Fruit fly (Drosophila melanogaster) whole organism, embryonic: ENCODE measurements around the gene CG13081.
A peak's percentile ranks its signal among the peaks of the same experiment; 100 is the strongest.

ENCODE experiments used
- Ada2b ChIP-seq: fragments of 200-800 bp; sonication (Bioruptor generic); IDR thresholded peaks from 2 replicates; pipeline ENCODE4 v1.3.6; 2022; ENCODE audit warnings: missing biosample characterization, missing genetic modification characterization
- Asciz ChIP-seq: fragments of 200-800 bp; sonication (Bioruptor generic); optimal IDR thresholded peaks from 2 replicates; lab custom pipeline; 2017; ENCODE audit warnings: missing biosample characterization, mild to moderate bottlenecking, missing genetic modification characterization, missing genetic modification reagents
- CG12155 ChIP-seq: fragments of 200-800 bp; sonication (Bioruptor generic); optimal IDR thresholded peaks from 3 replicates; lab custom pipeline; 2016; ENCODE audit warnings: missing biosample characterization, missing genetic modification characterization
- CG12942 ChIP-seq: fragments of 200-800 bp; sonication (Bioruptor generic); optimal IDR thresholded peaks from 3 replicates; lab custom pipeline; 2016; ENCODE audit warnings: missing biosample characterization, missing genetic modification characterization
- CG17186 ChIP-seq: fragments of 200-800 bp; sonication (Bioruptor generic); optimal IDR thresholded peaks from 3 replicates; lab custom pipeline; 2017; ENCODE audit warnings: missing biosample characterization, missing genetic modification reagents, missing genetic modification characterization
- CG1832 ChIP-seq: fragments of 200-800 bp; sonication (Bioruptor generic); optimal IDR thresholded peaks from 2 replicates; lab custom pipeline; 2017; ENCODE audit warnings: missing biosample characterization, mild to moderate bottlenecking, missing genetic modification characterization, inconsistent platforms
- CG2116 ChIP-seq: fragments of 200-800 bp; sonication (Bioruptor generic); optimal IDR thresholded peaks from 3 replicates; lab custom pipeline; 2018; ENCODE audit warnings: missing biosample characterization, mild to moderate bottlenecking, missing genetic modification characterization
- CG2120 ChIP-seq: fragments of 200-800 bp; sonication (Bioruptor generic); optimal IDR thresholded peaks from 3 replicates; lab custom pipeline; 2016; ENCODE audit warnings: missing biosample characterization, missing genetic modification characterization
- CG2202 ChIP-seq: fragments of 200-800 bp; sonication (Bioruptor generic); optimal IDR thresholded peaks from 2 replicates; lab custom pipeline; 2018; ENCODE audit warnings: missing biosample characterization, mild to moderate bottlenecking, missing genetic modification characterization
- CG2712 ChIP-seq: fragments of 200-800 bp; optimal IDR thresholded peaks from 3 replicates; lab custom pipeline; 2019; ENCODE audit warnings: missing biosample characterization, mild to moderate bottlenecking, missing genetic modification characterization, moderate library complexity
- CG2875 ChIP-seq: fragments of 200-800 bp; sonication (Bioruptor generic); optimal IDR thresholded peaks from 2 replicates; lab custom pipeline; 2017; ENCODE audit warnings: missing biosample characterization, mild to moderate bottlenecking, missing genetic modification characterization, missing genetic modification reagents
- CG3065 ChIP-seq: fragments of 200-800 bp; sonication (Bioruptor generic); optimal IDR thresholded peaks from 2 replicates; lab custom pipeline; 2016; ENCODE audit warnings: missing biosample characterization, missing genetic modification characterization
- CG34224 ChIP-seq: fragments of 200-800 bp; sonication (Bioruptor generic); IDR thresholded peaks from 3 replicates; pipeline ENCODE4 v1.3.6; 2022; ENCODE audit warnings: missing biosample characterization, missing genetic modification characterization; ENCODE audit not compliant: partially characterized antibody
- CG4328 ChIP-seq: fragments of 200-800 bp; sonication (Bioruptor generic); optimal IDR thresholded peaks from 3 replicates; lab custom pipeline; 2017; ENCODE audit warnings: missing biosample characterization, missing genetic modification reagents, missing genetic modification characterization
- CG43689 ChIP-seq: fragments of 200-800 bp; sonication (Bioruptor generic); IDR thresholded peaks from 2 replicates; pipeline ENCODE4 v1.3.6; 2022; ENCODE audit warnings: missing biosample characterization, missing genetic modification characterization
- CG8281 ChIP-seq: fragments of 200-800 bp; sonication (Bioruptor generic); optimal IDR thresholded peaks from 2 replicates; lab custom pipeline; 2018; ENCODE audit warnings: missing biosample characterization, mild to moderate bottlenecking, missing genetic modification characterization, moderate library complexity
- CG8290 ChIP-seq, 3 experiments: fragments of 200-800 bp; sonication (Bioruptor generic); optimal IDR thresholded peaks; 2 replicates each; lab custom pipeline; 2016 to 2019; ENCODE audit warnings: missing biosample characterization in 3 of 3, missing genetic modification characterization in 3 of 3, mild to moderate bottlenecking in 2 of 3, moderate library complexity in 1 of 3
- CG9727 ChIP-seq: fragments of 200-800 bp; sonication (Bioruptor generic); optimal IDR thresholded peaks from 3 replicates; lab custom pipeline; 2017; ENCODE audit warnings: missing biosample characterization, mild to moderate bottlenecking, missing genetic modification characterization
- D19A ChIP-seq: fragments of 200-800 bp; optimal IDR thresholded peaks from 3 replicates; lab custom pipeline; 2019; ENCODE audit warnings: missing biosample characterization, mild to moderate bottlenecking, missing genetic modification characterization, moderate library complexity
- Deaf1 ChIP-seq: fragments of 200-800 bp; optimal IDR thresholded peaks from 3 replicates; lab custom pipeline; 2019; ENCODE audit warnings: missing biosample characterization, mild to moderate bottlenecking, missing genetic modification characterization, moderate library complexity
- Dll ChIP-seq: fragments of 200-800 bp; sonication (Bioruptor generic); IDR thresholded peaks from 4 replicates; pipeline ENCODE4 v1.3.6; 2022; ENCODE audit warnings: missing biosample characterization, missing genetic modification characterization; ENCODE audit not compliant: partially characterized antibody
- HLH4C ChIP-seq: fragments of 200-800 bp; sonication (Bioruptor generic); IDR thresholded peaks from 3 replicates; pipeline ENCODE4 v1.3.6; 2022; ENCODE audit warnings: missing biosample characterization, missing genetic modification characterization; ENCODE audit not compliant: partially characterized antibody
- HLHmδ ChIP-seq: fragments of 200-800 bp; sonication (Bioruptor generic); optimal IDR thresholded peaks from 2 replicates; lab custom pipeline; 2018; ENCODE audit warnings: missing biosample characterization, mild to moderate bottlenecking, missing genetic modification characterization, moderate library complexity
- Hey ChIP-seq: fragments of 200-800 bp; sonication (Bioruptor generic); optimal IDR thresholded peaks from 3 replicates; lab custom pipeline; 2018; ENCODE audit warnings: missing biosample characterization, mild to moderate bottlenecking, missing genetic modification characterization
- Hr3 ChIP-seq: fragments of 200-800 bp; sonication (Bioruptor generic); optimal IDR thresholded peaks from 3 replicates; lab custom pipeline; 2016; ENCODE audit warnings: missing biosample characterization, missing genetic modification characterization
- Mad ChIP-seq: fragments of 200-800 bp; sonication (Bioruptor generic); optimal IDR thresholded peaks from 2 replicates; lab custom pipeline; 2016; ENCODE audit warnings: missing biosample characterization, missing genetic modification characterization
- NfI ChIP-seq: fragments of 200-800 bp; sonication (Bioruptor generic); optimal IDR thresholded peaks from 3 replicates; lab custom pipeline; 2018; ENCODE audit warnings: missing biosample characterization, mild to moderate bottlenecking, missing genetic modification characterization, moderate library complexity
- Ssrp ChIP-seq: fragments of 200-800 bp; sonication (Bioruptor generic); optimal IDR thresholded peaks from 2 replicates; lab custom pipeline; 2018; ENCODE audit warnings: missing biosample characterization, mild to moderate bottlenecking, missing genetic modification characterization, moderate library complexity
- Stat92E ChIP-seq, 3 experiments: fragments of >200 bp in 2 of 3; fragments of 200-800 bp in 1 of 3; sonication (Bioruptor generic) in 1 of 3; optimal IDR thresholded peaks; 2 replicates each; lab custom pipeline; 2017 to 2019; ENCODE audit warnings: missing biosample characterization in 3 of 3, missing genetic modification characterization in 3 of 3, mild to moderate bottlenecking in 1 of 3, moderate library complexity in 1 of 3
- Trl ChIP-seq, 3 experiments: fragments of >200 bp in 2 of 3; fragments of 200-800 bp in 1 of 3; sonication (Bioruptor generic) in 1 of 3; optimal IDR thresholded peaks; 2 replicates in 1 of 3; 3 replicates in 2 of 3; lab custom pipeline; 2016 to 2017; ENCODE audit warnings: missing biosample characterization in 1 of 3, missing genetic modification characterization in 1 of 3
- amos ChIP-seq: fragments of 200-800 bp; sonication (Bioruptor generic); IDR thresholded peaks from 2 replicates; pipeline ENCODE4 v1.3.6; 2022; ENCODE audit warnings: missing biosample characterization, missing genetic modification characterization; ENCODE audit not compliant: partially characterized antibody
- cad ChIP-seq: fragments of >200 bp; optimal IDR thresholded peaks from 2 replicates; lab custom pipeline; 2017; ENCODE audit warnings: missing biosample characterization, missing genetic modification characterization
- dati ChIP-seq: fragments of 200-800 bp; sonication (Bioruptor generic); IDR thresholded peaks from 2 replicates; pipeline ENCODE4 v1.3.6; 2022; ENCODE audit warnings: missing biosample characterization, missing genetic modification characterization
- fd96Cb ChIP-seq: fragments of 200-800 bp; sonication (Bioruptor generic); optimal IDR thresholded peaks from 2 replicates; lab custom pipeline; 2018; ENCODE audit warnings: missing biosample characterization, mild to moderate bottlenecking, missing genetic modification characterization, moderate library complexity
- ham ChIP-seq: fragments of 200-800 bp; sonication (Bioruptor generic); IDR thresholded peaks from 2 replicates; pipeline ENCODE4 v1.3.6; 2022; ENCODE audit warnings: missing biosample characterization, missing genetic modification characterization
- hth ChIP-seq: fragments of >200 bp; optimal IDR thresholded peaks from 2 replicates; lab custom pipeline; 2017; ENCODE audit warnings: inconsistent platforms
- lbe ChIP-seq: fragments of 200-800 bp; sonication (Bioruptor generic); optimal IDR thresholded peaks from 2 replicates; lab custom pipeline; 2016; ENCODE audit warnings: missing biosample characterization, mild to moderate bottlenecking, missing genetic modification characterization
- nerfin-1 ChIP-seq: fragments of 200-800 bp; sonication (Bioruptor generic); optimal IDR thresholded peaks from 3 replicates; lab custom pipeline; 2019; ENCODE audit warnings: missing biosample characterization, mild to moderate bottlenecking, missing genetic modification characterization, moderate library complexity
- oc ChIP-seq: fragments of 200-800 bp; sonication (Bioruptor generic); optimal IDR thresholded peaks from 2 replicates; lab custom pipeline; 2018; ENCODE audit warnings: missing biosample characterization, mild to moderate bottlenecking, missing genetic modification characterization, moderate library complexity
- pfk ChIP-seq: fragments of 200-800 bp; sonication (Bioruptor generic); optimal IDR thresholded peaks from 2 replicates; lab custom pipeline; 2018; ENCODE audit warnings: missing biosample characterization, mild to moderate bottlenecking, missing genetic modification characterization, moderate library complexity
- ranshi ChIP-seq: fragments of 200-800 bp; sonication (Bioruptor generic); IDR thresholded peaks from 2 replicates; pipeline ENCODE4 v1.3.6; 2022; ENCODE audit warnings: missing biosample characterization, missing genetic modification characterization
- ro ChIP-seq: fragments of 200-800 bp; sonication (Bioruptor generic); IDR thresholded peaks from 2 replicates; pipeline ENCODE4 v1.3.6; 2022; ENCODE audit warnings: missing biosample characterization, missing genetic modification characterization
- slp2 ChIP-seq: fragments of 200-800 bp; sonication (Bioruptor generic); optimal IDR thresholded peaks from 2 replicates; lab custom pipeline; 2016; ENCODE audit warnings: missing biosample characterization, missing genetic modification characterization
- sob ChIP-seq: fragments of 200-800 bp; sonication (Bioruptor generic); IDR thresholded peaks from 2 replicates; pipeline ENCODE4 v1.3.6; 2022; ENCODE audit warnings: missing biosample characterization, missing genetic modification characterization
- tll ChIP-seq, 2 experiments: fragments of 200-800 bp in 1 of 2; fragments of >200 bp in 1 of 2; sonication (Bioruptor generic) in 1 of 2; optimal IDR thresholded peaks; 2 replicates each; lab custom pipeline; 2017 to 2019; ENCODE audit warnings: missing biosample characterization in 2 of 2, missing genetic modification characterization in 2 of 2, mild to moderate bottlenecking in 1 of 2, moderate library complexity in 1 of 2
- trh ChIP-seq: fragments of 200-800 bp; sonication (Bioruptor generic); optimal IDR thresholded peaks from 2 replicates; lab custom pipeline; 2016; ENCODE audit warnings: missing biosample characterization, missing genetic modification characterization
- ttk ChIP-seq: fragments of 200-800 bp; sonication (Bioruptor generic); IDR thresholded peaks from 2 replicates; pipeline ENCODE4 v2.1.2; 2022; ENCODE audit warnings: missing biosample characterization, missing genetic modification characterization
- vfl ChIP-seq: fragments of 200-800 bp; sonication (Bioruptor generic); optimal IDR thresholded peaks from 2 replicates; lab custom pipeline; 2016; ENCODE audit warnings: missing biosample characterization, missing genetic modification characterization
- zen2 ChIP-seq: fragments of 200-800 bp; sonication (Bioruptor generic); IDR thresholded peaks from 3 replicates; pipeline ENCODE4 v1.3.6; 2022; ENCODE audit warnings: missing biosample characterization, missing genetic modification characterization; ENCODE audit not compliant: partially characterized antibody

The CG13081 gene

DNA sequence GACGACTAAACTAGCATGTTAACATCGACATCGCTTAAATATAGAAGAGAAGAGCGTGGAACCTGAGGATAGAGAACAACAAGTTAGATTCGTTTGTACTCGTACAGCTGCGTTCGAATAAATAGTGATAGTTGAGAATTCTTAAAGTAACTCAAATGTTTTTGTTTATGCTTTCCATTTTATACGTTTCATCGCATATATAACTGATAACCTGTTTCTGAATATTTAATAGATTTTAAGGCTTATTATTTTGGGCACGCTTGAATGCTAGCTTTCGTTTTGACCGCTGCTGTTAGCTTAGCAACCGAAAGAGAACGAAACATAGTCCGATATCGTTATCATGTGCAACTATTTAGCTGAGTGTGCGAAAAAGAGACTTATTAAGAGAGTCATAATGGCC lies 12.1 kb upstream of the CG13081 start (continued):
- TF ChIP-seq CG2712 (tag; lab: Kevin White, UChicago) (peak; percentile 91), CG1832 (GFP tag; lab: Kevin White, UChicago) (no peak), CG2202 (peak; percentile 49), CG3065 (GFP tag; lab: Kevin White, UChicago) (peak; percentile 74), oc (tag; lab: Kevin White, UChicago) (peak; percentile 83), CG34224 (GFP tag; lab: Robert Waterston, UW) (no peak), HLH4C (GFP tag; lab: Robert Waterston, UW) (no peak), CG8290 (GFP tag; optimal IDR thresholded peaks at IDR 0.05; lab: Kevin White, UChicago) (peak; percentile 24), CG8290 (tag; optimal IDR thresholded peaks at IDR 0.05; lab: Kevin White, UChicago) (peak in 1 of 2 experiments; percentile 97), Trl (optimal IDR thresholded peaks at IDR 0.05; lab: Kevin White, UChicago) (peak in 1 of 2 experiments; percentile 82), Trl (GFP tag; optimal IDR thresholded peaks at IDR 0.05; lab: Kevin White, UChicago) (peak; percentile 90), amos (GFP tag; lab: Robert Waterston, UW) (no peak), Asciz (GFP tag; lab: Kevin White, UChicago) (peak; percentile 80), trh (GFP tag; lab: Kevin White, UChicago) (peak; percentile 77), HLHmδ (GFP tag; lab: Kevin White, UChicago) (no peak), Mad (peak; percentile 84), zen2 (GFP tag; lab: Robert Waterston, UW) (no peak), fd96Cb (tag; lab: Kevin White, UChicago) (peak; percentile 80), CG4328 (GFP tag; lab: Kevin White, UChicago) (peak; percentile 67), NfI (GFP tag; lab: Kevin White, UChicago) (peak; percentile 97), Stat92E (GFP tag; optimal IDR thresholded peaks at IDR 0.05; lab: Kevin White, UChicago) (no peak), CG12155 (GFP tag; lab: Kevin White, UChicago) (peak; percentile 95), Hr3 (GFP tag; lab: Kevin White, UChicago) (peak; percentile 89), CG2116 (GFP tag; lab: Kevin White, UChicago) (peak; percentile 70), lbe (GFP tag; lab: Kevin White, UChicago) (peak; percentile 75), sob (GFP tag; lab: Robert Waterston, UW) (peak; percentile 98), Hey (tag; lab: Kevin White, UChicago) (peak; percentile 81), nerfin-1 (tag; lab: Kevin White, UChicago) (peak; percentile 71), ro (GFP tag; lab: Robert Waterston, UW) (peak; percentile 81), Dll (GFP tag; lab: Robert Waterston, UW) (no peak), CG2120 (GFP tag; lab: Kevin White, UChicago) (peak; percentile 99), Deaf1 (tag; lab: Kevin White, UChicago) (peak; percentile 85), CG8281 (tag; lab: Kevin White, UChicago) (peak; percentile 80), CG2875 (GFP tag; lab: Kevin White, UChicago) (peak; percentile 60), CG9727 (GFP tag; lab: Kevin White, UChicago) (peak; percentile 95), D19A (tag; lab: Kevin White, UChicago) (peak; percentile 84), tll (GFP tag; optimal IDR thresholded peaks at IDR 0.05; lab: Kevin White, UChicago) (no peak), ranshi (GFP tag; lab: Robert Waterston, UW) (peak; percentile 96), Ssrp (tag; lab: Kevin White, UChicago) (peak; percentile 73), ham (GFP tag; lab: Robert Waterston, UW) (peak; percentile 95), hth (lab: Kevin White, UChicago) (no peak), ttk (GFP tag; lab: Robert Waterston, UW) (peak; percentile 84), CG17186 (GFP tag; lab: Kevin White, UChicago) (no peak), Ada2b (GFP tag; lab: Robert Waterston, UW) (peak; percentile 97), cad (GFP tag; lab: Kevin White, UChicago) (no peak), CG43689 (GFP tag; lab: Robert Waterston, UW) (peak; percentile 83), dati (GFP tag; lab: Robert Waterston, UW) (peak; percentile 84), pfk (GFP tag; lab: Kevin White, UChicago) (peak; percentile 14), CG12942 (GFP tag; lab: Kevin White, UChicago) (peak; percentile 85), vfl (GFP tag; lab: Kevin White, UChicago) (peak; percentile 95), slp2 (GFP tag; lab: Kevin White, UChicago) (peak; percentile 89)
